Worm (Caenorhabditis elegans): Measurements from ENCODE around the gene pitr-1.

pitr-1 gene

ce11 chrIV:7433858-7434257 lies 40.0 kb downstream of the pitr-1 start, which contains the start of gene B0496.11:
B0496.11 (minus strand) TSS chrIV:7433958.
- TF ChIP-seq rpc-1 (optimal IDR thresholded peaks at IDR 0.05) (no peak), rpc-1 (tag; optimal IDR thresholded peaks at IDR 0.05) (no peak), cebp-2 (GFP tag; IDR thresholded peaks at IDR 0.05) (no peak)

- no peak for TF ChIP-seq nfya-1 (tag; optimal IDR thresholded peaks at IDR 0.05; ENCODE audit: borderline replicate concordance, insufficient read depth)
- TF ChIP-seq Y79H2A.3 (GFP tag; conservative IDR thresholded peaks at IDR 0.05): no peak
- TF ChIP-seq unc-130 (GFP tag; optimal IDR thresholded peaks at IDR 0.05): no peak
- TF ChIP-seq sptf-2 (GFP tag; optimal IDR thresholded peaks at IDR 0.05): no peak
- TF ChIP-seq ceh-91 (GFP tag; IDR thresholded peaks at IDR 0.05): no peak
- TF ChIP-seq ets-4 (GFP tag; optimal IDR thresholded peaks at IDR 0.05): no peak
- no peak for TF ChIP-seq madf-6 (GFP tag; IDR thresholded peaks at IDR 0.05)
- no peak for TF ChIP-seq F10E7.11 (tag; optimal IDR thresholded peaks at IDR 0.05)
Observed at ce11 chrIV:7439377-7439776, 45.5 kb downstream of the pitr-1 start.

DNA sequence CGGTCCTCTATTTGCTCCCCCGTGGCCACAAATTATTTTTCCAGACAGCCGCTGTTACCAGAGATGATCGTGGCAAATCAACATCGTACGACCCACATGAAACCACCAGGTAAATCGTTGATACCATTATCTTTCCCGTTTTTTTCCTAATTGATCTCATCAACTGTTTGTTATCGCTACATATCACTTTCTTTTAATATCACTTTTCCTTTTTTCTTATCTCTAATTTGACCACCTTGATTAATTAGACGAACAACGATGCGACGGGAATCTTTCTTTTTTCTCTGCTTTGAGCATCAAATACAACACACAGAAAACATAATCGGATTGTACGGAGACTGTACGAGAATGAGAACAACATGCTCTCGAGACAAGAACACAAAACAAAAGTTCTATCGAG lies 46.4 kb downstream of the pitr-1 start:
- TF ChIP-seq dox-1 (GFP tag; IDR thresholded peaks at IDR 0.05) (no peak), hsf-1 (GFP tag; IDR thresholded peaks at IDR 0.05) (no peak)

DNA sequence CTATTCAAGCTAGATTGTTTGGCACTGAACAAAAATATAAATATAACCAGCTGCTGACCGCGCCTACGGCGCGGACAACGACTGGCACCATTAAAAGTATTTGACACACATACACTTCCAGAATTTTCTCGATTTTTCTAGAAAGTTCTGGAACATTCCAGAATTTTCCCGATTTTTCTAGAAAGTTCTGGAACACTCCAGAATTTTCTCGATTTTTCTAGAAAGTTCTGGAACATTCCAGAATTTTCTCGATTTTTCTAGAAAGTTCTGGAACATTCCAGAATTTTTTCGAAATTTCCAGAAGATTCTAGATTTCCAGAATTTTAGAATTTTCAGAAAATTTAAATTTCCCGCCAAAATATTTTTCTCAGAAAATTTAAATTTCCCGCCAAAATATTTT lies 47.1 kb downstream of the pitr-1 start:
- TF ChIP-seq ceh-100 (GFP tag; IDR thresholded peaks at IDR 0.05): peak; percentile 61
- peak; percentile 99 for TF ChIP-seq hsf-1 (GFP tag; IDR thresholded peaks at IDR 0.05)
- peak; percentile 90 for TF ChIP-seq madf-3 (GFP tag; IDR thresholded peaks at IDR 0.05)
- 0 out of 2 replicates have a peak, but pooled peaks have one; percentile 30 for TF ChIP-seq lin-26 (GFP tag; IDR thresholded peaks at IDR 0.05)
- peak; percentile 86; the same call in 1 of the 2 replicates for TF ChIP-seq ceh-40 (GFP tag; IDR thresholded peaks at IDR 0.05)
- peak; percentile 64 for TF ChIP-seq ekl-4 (GFP tag; IDR thresholded peaks at IDR 0.05)
- TF ChIP-seq Y79H2A.3 (GFP tag; conservative IDR thresholded peaks at IDR 0.05): 0 out of 2 replicates have a peak, but pooled peaks have one; percentile 38
- TF ChIP-seq dox-1 (GFP tag; IDR thresholded peaks at IDR 0.05): peak; percentile 90
- TF ChIP-seq rcor-1 (GFP tag; IDR thresholded peaks at IDR 0.05): peak; percentile 58
- TF ChIP-seq egl-18 (GFP tag; IDR thresholded peaks at IDR 0.05): peak; percentile 71; the same call in 1 of the 2 replicates
- peak; percentile 38; the same call in 1 of the 2 replicates for TF ChIP-seq D2030.7 (GFP tag; IDR thresholded peaks at IDR 0.05)
- TF ChIP-seq B0019.2 (GFP tag; conservative IDR thresholded peaks at IDR 0.05): peak; percentile 20; the same call in 1 of the 2 replicates
- peak; percentile 69; the same call in 1 of the 2 replicates for TF ChIP-seq madf-6 (GFP tag; IDR thresholded peaks at IDR 0.05)
- 0 out of 2 replicates have a peak, but pooled peaks have one; percentile 62 for TF ChIP-seq ceh-58 (GFP tag; IDR thresholded peaks at IDR 0.05)
- TF ChIP-seq Y95B8A.8 (GFP tag; IDR thresholded peaks at IDR 0.05): 0 out of 2 replicates have a peak, but pooled peaks have one; percentile 58
- TF ChIP-seq Y53G8AR.9 (GFP tag; conservative IDR thresholded peaks at IDR 0.05): peak; percentile 71; the same call in 1 of the 2 replicates
- 0 out of 2 replicates have a peak, but pooled peaks have one; percentile 17 for TF ChIP-seq F39B2.1 (GFP tag; IDR thresholded peaks at IDR 0.05)
- peak; percentile 38; the same call in 1 of the 2 replicates for TF ChIP-seq egrh-3 (GFP tag; IDR thresholded peaks at IDR 0.05)
- TF ChIP-seq pbrm-1 (GFP tag; IDR thresholded peaks at IDR 0.05): peak; percentile 93

ce11 chrIV:7445236-7445635 lies 51.4 kb downstream of the pitr-1 start, which contains the start of gene valv-1:
valv-1 (minus strand) TSS chrIV:7445336.
- TF ChIP-seq snpc-1.1 (tag; optimal IDR thresholded peaks at IDR 0.05; ENCODE audit: insufficient read depth): no peak
- peak; percentile 31 for TF ChIP-seq nhr-80 (tag; optimal IDR thresholded peaks at IDR 0.05)

ce11 chrIV:7445995-7446394 lies 52.1 kb downstream of the pitr-1 start, which contains the start of gene B0496.1:
B0496.1 (plus strand) TSS chrIV:7446295.
- no peak for TF ChIP-seq T07F8.4 (tag; optimal IDR thresholded peaks at IDR 0.05)
- no peak for TF ChIP-seq ztf-3 (GFP tag; optimal IDR thresholded peaks at IDR 0.05)
- TF ChIP-seq somi-1 (GFP tag; optimal IDR thresholded peaks at IDR 0.05): no peak
- no peak for TF ChIP-seq lsl-1 (GFP tag; optimal IDR thresholded peaks at IDR 0.05)
- TF ChIP-seq K11D2.4 (GFP tag; IDR thresholded peaks at IDR 0.05): no peak
- no peak for TF ChIP-seq ekl-4 (GFP tag; IDR thresholded peaks at IDR 0.05)
- TF ChIP-seq K12H6.12 (tag; optimal IDR thresholded peaks at IDR 0.05): no peak

Measured in whole organism, young adult.